Worm (Caenorhabditis elegans) whole organism, late embryonic: ENCODE measurements around the gene ZC84.6.

Experiments used
- K02D7.2 ChIP-seq: sonication (generic microtip); optimal IDR thresholded peaks from 2 replicates; lab custom pipeline; 2017; ENCODE audit warnings: mild to moderate bottlenecking, missing genetic modification characterization, missing compliant biosample characterization
- Y22D7AL.16 ChIP-seq: sonication (generic microtip); optimal IDR thresholded peaks from 2 replicates; lab custom pipeline; 2016; ENCODE audit warnings: missing genetic modification characterization, missing compliant biosample characterization
- ama-1 ChIP-seq: fragments of 150-350 bp; optimal IDR thresholded peaks from 2 replicates; lab custom pipeline; 2014
- ceh-14 ChIP-seq: sonication (generic microtip); optimal IDR thresholded peaks from 2 replicates; lab custom pipeline; 2016; ENCODE audit warnings: missing genotype, missing genetic modification characterization, missing compliant biosample characterization
- ceh-19 ChIP-seq: fragments of 200-800 bp; sonication (Bioruptor generic); optimal IDR thresholded peaks from 2 replicates; lab custom pipeline; 2018; ENCODE audit warnings: mild to moderate bottlenecking, missing genetic modification characterization, missing compliant biosample characterization
- ceh-22 ChIP-seq: sonication (generic microtip); optimal IDR thresholded peaks from 2 replicates; lab custom pipeline; 2017; ENCODE audit warnings: missing biosample characterization, missing genetic modification characterization
- ceh-30 ChIP-seq: fragments of 150-350 bp; optimal IDR thresholded peaks from 2 replicates; lab custom pipeline; 2014; ENCODE audit warnings: missing biosample characterization, missing genetic modification characterization
- ceh-34 ChIP-seq: sonication (generic microtip); optimal IDR thresholded peaks from 2 replicates; lab custom pipeline; 2016; ENCODE audit warnings: mild to moderate bottlenecking, missing genetic modification characterization, missing compliant biosample characterization
- ceh-45 ChIP-seq: fragments of 200-800 bp; sonication (Bioruptor generic); IDR thresholded peaks from 2 replicates; pipeline ENCODE4 v1.3.6; 2022; ENCODE audit warnings: missing genetic modification reagents, missing genetic modification characterization, missing compliant biosample characterization
- ceh-48 ChIP-seq: sonication (generic microtip); optimal IDR thresholded peaks from 2 replicates; lab custom pipeline; 2016; ENCODE audit warnings: missing genetic modification characterization, inconsistent platforms, missing compliant biosample characterization
- dmd-4 ChIP-seq: sonication (generic microtip); optimal IDR thresholded peaks from 2 replicates; lab custom pipeline; 2016; ENCODE audit warnings: borderline replicate concordance, missing genetic modification characterization, missing compliant biosample characterization
- elt-2 ChIP-seq: sonication (generic microtip); optimal IDR thresholded peaks from 2 replicates; lab custom pipeline; 2016; ENCODE audit warnings: missing genetic modification reagents, missing genetic modification characterization, missing compliant biosample characterization
- fax-1 ChIP-seq: sonication (generic microtip); optimal IDR thresholded peaks from 2 replicates; lab custom pipeline; 2016; ENCODE audit warnings: missing genotype, missing genetic modification characterization, missing compliant biosample characterization
- fkh-10 ChIP-seq: fragments of 150-350 bp; optimal IDR thresholded peaks from 2 replicates; lab custom pipeline; 2014; ENCODE audit warnings: missing biosample characterization, missing genetic modification reagents, missing genetic modification characterization
- fkh-6 ChIP-seq: sonication (generic microtip); optimal IDR thresholded peaks from 2 replicates; lab custom pipeline; 2016; ENCODE audit warnings: missing genetic modification characterization, missing compliant biosample characterization
- hlh-8 ChIP-seq: sonication (generic microtip); optimal IDR thresholded peaks from 2 replicates; lab custom pipeline; 2016; ENCODE audit warnings: missing genotype, missing genetic modification characterization, missing compliant biosample characterization
- lim-6 ChIP-seq: sonication (generic microtip); optimal IDR thresholded peaks from 2 replicates; lab custom pipeline; 2016; ENCODE audit warnings: missing genetic modification characterization, missing compliant biosample characterization
- madf-2 ChIP-seq: sonication (generic microtip); optimal IDR thresholded peaks from 2 replicates; lab custom pipeline; 2017; ENCODE audit warnings: missing genetic modification characterization, missing compliant biosample characterization
- nfya-1 ChIP-seq: sonication (generic microtip); optimal IDR thresholded peaks from 2 replicates; lab custom pipeline; 2017; ENCODE audit warnings: missing genetic modification characterization, mild to moderate bottlenecking, missing compliant biosample characterization, antibody characterized with exemption, moderate library complexity
- nhr-232 ChIP-seq: sonication (generic microtip); optimal IDR thresholded peaks from 2 replicates; lab custom pipeline; 2016; ENCODE audit warnings: missing genetic modification characterization, missing compliant biosample characterization
- npax-4 ChIP-seq: sonication (generic microtip); optimal IDR thresholded peaks from 2 replicates; lab custom pipeline; 2016; ENCODE audit warnings: missing genetic modification characterization, missing compliant biosample characterization
- pag-3 ChIP-seq: sonication (generic microtip); optimal IDR thresholded peaks from 2 replicates; lab custom pipeline; 2016; ENCODE audit warnings: missing compliant biosample characterization, missing genetic modification characterization, borderline replicate concordance
- pax-1 ChIP-seq: fragments of 150-350 bp; optimal IDR thresholded peaks from 2 replicates; lab custom pipeline; 2014; ENCODE audit warnings: missing biosample characterization, missing genetic modification characterization
- pha-2 ChIP-seq: sonication (generic microtip); optimal IDR thresholded peaks from 2 replicates; lab custom pipeline; 2017; ENCODE audit warnings: mild to moderate bottlenecking, missing genetic modification characterization, missing compliant biosample characterization
- pha-4 ChIP-seq: fragments of 150-350 bp; optimal IDR thresholded peaks from 2 replicates; lab custom pipeline; 2018; ENCODE audit warnings: missing biosample characterization, missing genetic modification reagents, missing genetic modification characterization
- ref-2 ChIP-seq: sonication (generic microtip); optimal IDR thresholded peaks from 2 replicates; lab custom pipeline; 2016; ENCODE audit warnings: missing genetic modification characterization, missing compliant biosample characterization
- tbx-7 ChIP-seq: sonication (generic microtip); optimal IDR thresholded peaks from 2 replicates; lab custom pipeline; 2016; ENCODE audit warnings: missing genotype, missing genetic modification characterization, missing compliant biosample characterization
- ttx-3 ChIP-seq: sonication (generic microtip); optimal IDR thresholded peaks from 2 replicates; lab custom pipeline; 2016; ENCODE audit warnings: missing genetic modification reagents, missing genetic modification characterization, missing compliant biosample characterization
- unc-3 ChIP-seq, 2 experiments: fragments of 200-800 bp in 1 of 2; sonication (Bioruptor generic) in 1 of 2; sonication (generic microtip) in 1 of 2; conservative IDR thresholded peaks in 1 of 2; optimal IDR thresholded peaks in 1 of 2; 2 replicates each; pipeline versions ENCODE4 v1.3.6 to Lab custom; 2016 to 2022; ENCODE audit warnings: missing compliant biosample characterization in 2 of 2, missing genetic modification characterization in 2 of 2, missing genetic modification reagents in 1 of 2
- unc-42 ChIP-seq: sonication (generic microtip); optimal IDR thresholded peaks from 2 replicates; lab custom pipeline; 2016; ENCODE audit warnings: missing genotype, missing genetic modification characterization, missing compliant biosample characterization
- unc-55 ChIP-seq: sonication (generic microtip); optimal IDR thresholded peaks from 2 replicates; lab custom pipeline; 2017; ENCODE audit warnings: missing biosample characterization, missing genetic modification reagents, missing genetic modification characterization
- zip-5 ChIP-seq: sonication (generic microtip); optimal IDR thresholded peaks from 2 replicates; lab custom pipeline; 2016; ENCODE audit warnings: missing genetic modification characterization, missing compliant biosample characterization
- ztf-16 ChIP-seq: sonication (generic microtip); optimal IDR thresholded peaks from 2 replicates; lab custom pipeline; 2017; ENCODE audit warnings: missing genetic modification characterization, missing compliant biosample characterization

Gene ZC84.6

DNA sequence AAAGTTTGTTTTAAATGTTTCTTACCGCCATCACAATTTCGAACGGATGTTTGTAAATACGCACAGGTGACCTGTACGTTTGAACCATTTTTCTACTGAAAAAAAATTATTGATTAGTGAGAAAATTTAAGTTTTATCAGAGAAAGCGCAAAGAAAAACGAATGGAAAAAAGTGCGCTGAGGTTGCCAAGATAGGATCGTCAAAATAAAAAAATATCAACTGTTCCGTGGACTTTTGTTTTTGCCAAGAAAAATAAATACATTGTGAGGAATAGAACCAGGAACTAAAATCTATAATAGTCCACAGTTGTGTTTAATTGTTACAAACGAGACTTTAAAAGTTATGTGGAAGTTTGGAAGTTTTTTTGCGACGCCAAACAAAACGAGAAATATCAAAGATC is 36.7 kb upstream of the ZC84.6 start, which contains the start of gene T23G5.2:
TSS of gene T23G5.2 (minus strand) at position 101 of the 400 bp plus-strand sequence.
- no peak for TF ChIP-seq fax-1
- TF ChIP-seq fkh-6 (tag; lab: Kevin White, UChicago): no peak
- no peak for TF ChIP-seq ref-2 (tag; lab: Kevin White, UChicago)
- TF ChIP-seq unc-55 (GFP tag; lab: Kevin White, UChicago): no peak
- no peak for TF ChIP-seq hlh-8 (tag; lab: Kevin White, UChicago)
- TF ChIP-seq ceh-34: no peak
- no peak for TF ChIP-seq npax-4
- TF ChIP-seq fkh-10 (GFP tag; lab: Kevin White, UChicago): no peak
- TF ChIP-seq ceh-19: no peak
- TF ChIP-seq ceh-14 (tag; lab: Kevin White, UChicago): no peak
- no peak for TF ChIP-seq pha-4 (tag; lab: Kevin White, UChicago)
- TF ChIP-seq tbx-7 (tag; lab: Kevin White, UChicago): no peak

DNA sequence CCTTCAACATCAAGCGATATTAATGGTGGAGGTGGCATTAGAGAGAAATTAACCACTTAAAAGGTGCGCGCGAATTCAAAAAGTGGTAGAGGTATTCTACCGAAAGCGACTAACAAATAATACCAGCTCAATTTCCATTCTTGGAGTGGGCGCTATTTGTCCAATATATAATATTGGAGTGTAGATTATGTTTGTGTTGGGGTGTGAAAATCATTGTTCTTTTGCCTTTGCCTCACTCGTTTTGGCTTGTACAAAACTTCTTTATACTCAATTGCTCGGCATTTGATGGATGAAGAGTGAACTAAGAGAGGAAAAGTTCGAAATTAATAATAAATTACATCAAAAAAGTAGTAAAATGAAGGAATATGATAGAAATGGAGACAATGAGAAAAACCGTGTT is 31.7 kb upstream of the ZC84.6 start, which contains the start of gene T23G5.3:
TSS of gene T23G5.3 (minus strand) at position 101 of the 400 bp plus-strand sequence.
- TF ChIP-seq fax-1: no peak
- TF ChIP-seq K02D7.2 (tag; lab: Kevin White, UChicago): no peak
- no peak for TF ChIP-seq ama-1 (lab: Kevin White, UChicago)
- TF ChIP-seq Y22D7AL.16 (tag; lab: Kevin White, UChicago): no peak
- TF ChIP-seq pha-4 (tag; lab: Kevin White, UChicago): no peak
- TF ChIP-seq nhr-232 (tag; lab: Kevin White, UChicago): no peak
- no peak for TF ChIP-seq pax-1 (tag; lab: Kevin White, UChicago)
- no peak for TF ChIP-seq ztf-16
- TF ChIP-seq pag-3: no peak
- no peak for TF ChIP-seq elt-2 (tag; lab: Kevin White, UChicago)
- no peak for TF ChIP-seq ceh-45 (GFP tag; lab: Robert Waterston, UW)
- no peak for TF ChIP-seq fkh-6 (tag; lab: Kevin White, UChicago)
- TF ChIP-seq unc-42 (tag; lab: Kevin White, UChicago): no peak
- no peak for TF ChIP-seq ttx-3 (tag; lab: Kevin White, UChicago)
- TF ChIP-seq zip-5 (tag; lab: Kevin White, UChicago): no peak
- no peak for TF ChIP-seq ceh-48 (tag; lab: Kevin White, UChicago)
- no peak for TF ChIP-seq ceh-30 (tag; lab: Kevin White, UChicago)
- TF ChIP-seq ceh-19: no peak

DNA sequence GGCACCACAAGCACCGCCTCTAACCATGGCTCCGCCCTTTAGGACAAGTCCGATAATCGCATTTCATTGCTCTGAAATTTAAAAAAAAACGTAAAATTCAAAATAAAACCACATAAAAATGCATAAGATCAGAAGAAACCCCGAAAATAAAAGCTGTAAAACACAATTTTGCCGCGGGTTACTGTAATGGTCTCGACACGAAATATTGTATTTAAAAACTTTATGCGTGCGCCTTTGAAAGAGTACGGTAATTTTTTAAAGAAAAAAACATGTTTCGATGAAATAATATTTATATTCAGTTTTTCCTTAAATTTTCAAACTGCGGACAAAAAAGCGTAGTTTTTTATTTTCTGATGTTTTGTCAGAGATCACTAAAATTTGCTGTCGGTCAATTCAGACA is 29.2 kb upstream of the ZC84.6 start, which contains the start of gene rnr-1:
TSS of gene rnr-1 (minus strand) at position 77 of the 400 bp plus-strand sequence.
- no peak for TF ChIP-seq K02D7.2 (tag; lab: Kevin White, UChicago)
- TF ChIP-seq pha-2: no peak

DNA sequence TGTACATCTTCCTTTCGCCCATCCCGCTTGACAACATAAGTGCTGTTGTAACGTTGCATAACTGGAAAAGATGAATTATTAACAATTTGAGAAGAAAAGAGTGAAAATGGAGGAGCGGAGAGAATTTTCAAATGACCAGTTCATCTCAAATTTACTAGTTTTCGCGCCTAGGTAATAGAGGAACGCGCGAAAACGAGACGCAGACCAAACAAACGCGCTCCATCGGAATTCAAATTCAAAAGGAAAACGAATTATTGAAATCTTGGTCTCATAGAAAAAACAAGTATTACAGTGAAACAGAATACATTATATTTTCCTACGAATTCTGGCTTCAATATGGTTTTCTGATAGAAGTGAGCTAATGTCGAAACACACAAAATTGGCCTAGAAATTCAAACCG is 28.7 kb upstream of the ZC84.6 start:
- no peak for TF ChIP-seq pax-1 (tag; lab: Kevin White, UChicago)
- peak; percentile 13 for TF ChIP-seq nfya-1 (tag; lab: Kevin White, UChicago)
- TF ChIP-seq, all 69 proteins: peak for 1

DNA sequence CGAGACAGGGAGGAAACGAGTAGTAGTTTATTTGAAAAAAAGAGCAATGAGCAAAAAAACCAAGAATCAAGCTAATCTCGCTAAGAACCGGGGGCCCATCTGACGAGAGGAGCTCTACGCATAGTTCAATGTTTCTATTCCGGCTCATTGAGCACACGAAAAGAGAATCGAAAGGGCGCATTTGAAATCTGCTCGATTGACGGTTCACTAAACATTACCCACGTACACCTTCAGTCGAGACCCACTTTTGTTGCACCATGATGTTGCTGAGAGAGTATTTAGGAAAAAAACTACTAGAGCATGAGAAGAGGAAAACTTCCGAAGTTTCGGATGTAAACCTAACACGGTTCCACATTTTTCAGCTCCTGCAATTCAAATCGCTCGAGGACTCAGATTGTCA is 25.5 kb upstream of the ZC84.6 start:
- no peak for TF ChIP-seq madf-2 (tag; lab: Kevin White, UChicago)
- TF ChIP-seq pag-3: no peak
- no peak for TF ChIP-seq ceh-22 (tag; lab: Kevin White, UChicago)
- TF ChIP-seq pha-4 (tag; lab: Kevin White, UChicago): no peak
- TF ChIP-seq lim-6 (tag; lab: Kevin White, UChicago): no peak
- no peak for TF ChIP-seq unc-3 (GFP tag; conservative IDR thresholded peaks at IDR 0.05; lab: Robert Waterston, UW)
- TF ChIP-seq unc-3 (tag; optimal IDR thresholded peaks at IDR 0.05; lab: Kevin White, UChicago): no peak
- TF ChIP-seq, all 69 proteins: peak for 0

DNA sequence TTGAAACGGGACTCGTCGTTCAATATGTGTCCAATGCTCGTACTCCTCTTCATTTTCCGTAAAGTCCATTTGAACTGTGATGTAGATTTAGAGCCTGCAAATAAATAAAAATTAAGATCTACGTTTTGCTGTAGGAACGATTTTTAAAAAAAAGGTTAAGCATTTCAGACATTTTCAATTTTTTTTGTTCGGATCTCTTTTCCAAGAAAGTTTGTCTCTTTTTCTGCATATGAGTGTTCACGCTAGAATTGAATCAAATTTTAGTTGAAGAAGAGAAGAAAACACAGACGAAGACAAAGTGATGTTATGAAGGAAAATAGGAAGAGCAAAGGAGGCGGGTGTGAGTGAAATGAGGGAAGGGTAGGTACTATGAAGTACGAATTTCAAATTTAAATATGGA is 15.9 kb upstream of the ZC84.6 start, which contains the start of gene npr-29:
TSS of gene npr-29 (minus strand) at position 101 of the 400 bp plus-strand sequence.
- TF ChIP-seq dmd-4 (tag; lab: Kevin White, UChicago) (no peak), madf-2 (tag; lab: Kevin White, UChicago) (no peak), ceh-14 (tag; lab: Kevin White, UChicago) (no peak), lim-6 (tag; lab: Kevin White, UChicago) (no peak), fkh-6 (tag; lab: Kevin White, UChicago) (no peak), ceh-30 (tag; lab: Kevin White, UChicago) (no peak)
